Fruit fly (Drosophila melanogaster) whole organism, pupa: ENCODE measurements around the gene CG12182.
A peak's percentile ranks its signal among the peaks of the same experiment; 100 is the strongest.

Source experiments
- CG13204 ChIP-seq: fragments of 200-800 bp; sonication (Bioruptor generic); optimal IDR thresholded peaks from 2 replicates; lab custom pipeline; 2018; ENCODE audit warnings: missing biosample characterization, mild to moderate bottlenecking, missing genetic modification characterization, moderate library complexity
- CG14655 ChIP-seq: fragments of 200-800 bp; sonication (Bioruptor generic); optimal IDR thresholded peaks from 3 replicates; lab custom pipeline; 2017; ENCODE audit warnings: mild to moderate bottlenecking, missing biosample characterization, missing genetic modification reagents, missing genetic modification characterization
- CG15710 ChIP-seq: fragments of 200-800 bp; sonication (Bioruptor generic); optimal IDR thresholded peaks from 2 replicates; lab custom pipeline; 2018; ENCODE audit warnings: missing biosample characterization, mild to moderate bottlenecking, missing genetic modification characterization, moderate library complexity
- CG8159 ChIP-seq: fragments of 200-800 bp; sonication (Bioruptor generic); optimal IDR thresholded peaks from 3 replicates; lab custom pipeline; 2018; ENCODE audit warnings: missing biosample characterization, mild to moderate bottlenecking, missing genetic modification characterization, moderate library complexity
- CG8301 ChIP-seq: fragments of 200-800 bp; sonication (Bioruptor generic); optimal IDR thresholded peaks from 2 replicates; lab custom pipeline; 2018; ENCODE audit warnings: missing biosample characterization, mild to moderate bottlenecking, missing genetic modification characterization
- CG9948 ChIP-seq: fragments of 200-800 bp; sonication (Bioruptor generic); optimal IDR thresholded peaks from 2 replicates; lab custom pipeline; 2018; ENCODE audit warnings: missing biosample characterization, mild to moderate bottlenecking, missing genetic modification characterization, moderate library complexity
- D1 ChIP-seq: fragments of 200-800 bp; sonication (Bioruptor generic); optimal IDR thresholded peaks from 2 replicates; lab custom pipeline; 2018; ENCODE audit warnings: missing biosample characterization, mild to moderate bottlenecking, missing genetic modification characterization, moderate library complexity
- EcR ChIP-seq: fragments of 200-800 bp; sonication (Bioruptor generic); optimal IDR thresholded peaks from 3 replicates; lab custom pipeline; 2019; ENCODE audit warnings: missing biosample characterization, missing genetic modification characterization, mild to moderate bottlenecking, moderate library complexity, missing genetic modification reagents
- Ets98B ChIP-seq: fragments of 200-800 bp; sonication (Bioruptor generic); IDR thresholded peaks from 2 replicates; pipeline ENCODE4 v1.3.6; 2022; ENCODE audit warnings: missing biosample characterization, missing genetic modification characterization
- Pif1B ChIP-seq: fragments of 200-800 bp; sonication (Bioruptor generic); optimal IDR thresholded peaks from 3 replicates; lab custom pipeline; 2016; ENCODE audit warnings: missing biosample characterization, missing genetic modification characterization
- Snoo ChIP-seq: fragments of 200-800 bp; sonication (Bioruptor generic); optimal IDR thresholded peaks from 3 replicates; lab custom pipeline; 2017; ENCODE audit warnings: missing biosample characterization, mild to moderate bottlenecking, missing genetic modification characterization, inconsistent platforms
- gl ChIP-seq: fragments of 200-800 bp; sonication (Bioruptor generic); optimal IDR thresholded peaks from 2 replicates; lab custom pipeline; 2018; ENCODE audit warnings: missing biosample characterization, mild to moderate bottlenecking, missing genetic modification characterization
- rn ChIP-seq: fragments of 200-800 bp; sonication (Bioruptor generic); IDR thresholded peaks from 2 replicates; pipeline ENCODE4 v1.3.6; 2022; ENCODE audit warnings: missing biosample characterization, missing genetic modification characterization

DNA sequence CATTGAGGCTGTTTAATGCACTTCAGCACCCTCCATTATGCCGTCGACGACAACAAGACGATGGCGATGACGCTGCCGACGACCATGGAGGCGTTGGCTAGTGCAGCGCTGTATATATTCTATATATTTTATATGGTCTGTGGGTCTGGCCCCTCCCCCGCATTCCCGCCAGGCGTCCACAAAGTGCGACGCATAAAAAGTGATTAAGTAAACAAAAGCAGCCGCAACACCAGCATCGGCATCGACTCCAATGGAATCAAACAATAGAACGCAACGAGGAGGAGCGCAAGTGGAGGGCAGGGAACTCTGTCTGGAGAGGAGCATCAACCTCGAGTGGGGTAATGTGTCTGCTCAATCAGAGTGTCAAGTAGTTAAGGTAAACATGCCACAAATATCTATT is 31.1 kb downstream of the CG12182 start:
- TF ChIP-seq CG8159 (tag; lab: Kevin White, UChicago) (peak; percentile 20), CG14655 (GFP tag; lab: Kevin White, UChicago) (no peak), CG15710 (tag; lab: Kevin White, UChicago) (no peak), Pif1B (GFP tag; lab: Kevin White, UChicago) (peak; percentile 7), EcR (GFP tag; lab: Kevin White, UChicago) (peak; percentile 98), Ets98B (GFP tag; lab: Robert Waterston, UW) (no peak), CG13204 (GFP tag; lab: Kevin White, UChicago) (peak; percentile 75), CG9948 (tag; lab: Kevin White, UChicago) (no peak), gl (tag; lab: Kevin White, UChicago) (peak; percentile 20), rn (GFP tag; lab: Robert Waterston, UW) (no peak), CG8301 (tag; lab: Kevin White, UChicago) (no peak), D1 (tag; lab: Kevin White, UChicago) (no peak), Snoo (tag; lab: Kevin White, UChicago) (no peak)
